Fruit fly (Drosophila melanogaster) whole organism, embryonic: ENCODE data around the gene NdufA3.

Source experiments
- Adf1 ChIP-seq: fragments of 200-800 bp; sonication (Bioruptor generic); IDR thresholded peaks from 2 replicates; pipeline ENCODE4 v1.3.6; 2022; ENCODE audit warnings: missing biosample characterization, missing genetic modification characterization
- Awh ChIP-seq: fragments of 200-800 bp; sonication (Bioruptor generic); IDR thresholded peaks from 2 replicates; pipeline ENCODE4, ENCODE4 v1.3.6; 2022; ENCODE audit warnings: missing biosample characterization, missing genetic modification characterization
- Bteb2 ChIP-seq: fragments of 200-800 bp; sonication (Bioruptor generic); optimal IDR thresholded peaks from 2 replicates; lab custom pipeline; 2016; ENCODE audit warnings: missing biosample characterization, missing genetic modification characterization
- CG10147 ChIP-seq: fragments of 200-800 bp; sonication (Bioruptor generic); optimal IDR thresholded peaks from 2 replicates; lab custom pipeline; 2019; ENCODE audit warnings: missing biosample characterization, mild to moderate bottlenecking, missing genetic modification characterization, moderate library complexity
- CG10209 ChIP-seq: fragments of 200-800 bp; sonication (Bioruptor generic); optimal IDR thresholded peaks from 3 replicates; lab custom pipeline; 2017; ENCODE audit warnings: missing biosample characterization, mild to moderate bottlenecking, missing genetic modification characterization, missing genetic modification reagents
- CG10431 ChIP-seq: fragments of 200-800 bp; sonication (Bioruptor generic); optimal IDR thresholded peaks from 3 replicates; lab custom pipeline; 2018; ENCODE audit warnings: missing biosample characterization, mild to moderate bottlenecking, missing genetic modification characterization
- CG10543 ChIP-seq: fragments of 200-800 bp; sonication (Bioruptor generic); optimal IDR thresholded peaks from 3 replicates; lab custom pipeline; 2017; ENCODE audit warnings: missing biosample characterization, mild to moderate bottlenecking, missing genetic modification characterization, moderate library complexity
- CG11504 ChIP-seq: fragments of 200-800 bp; sonication (Bioruptor generic); optimal IDR thresholded peaks from 3 replicates; lab custom pipeline; 2019; ENCODE audit warnings: missing biosample characterization, mild to moderate bottlenecking, missing genetic modification characterization, moderate library complexity
- CG12071 ChIP-seq: fragments of 200-800 bp; sonication (Bioruptor generic); optimal IDR thresholded peaks from 3 replicates; lab custom pipeline; 2018; ENCODE audit warnings: missing biosample characterization, mild to moderate bottlenecking, missing genetic modification characterization
- CG1233 ChIP-seq: fragments of 200-800 bp; sonication (Bioruptor generic); optimal IDR thresholded peaks from 4 replicates; lab custom pipeline; 2018; ENCODE audit warnings: missing biosample characterization, mild to moderate bottlenecking, missing genetic modification characterization
- CG17385 ChIP-seq: fragments of 200-800 bp; sonication (Bioruptor generic); optimal IDR thresholded peaks from 3 replicates; lab custom pipeline; 2018; ENCODE audit warnings: missing biosample characterization, mild to moderate bottlenecking, missing genetic modification characterization
- CG17912 ChIP-seq: fragments of 200-800 bp; sonication (Bioruptor generic); optimal IDR thresholded peaks from 2 replicates; lab custom pipeline; 2018; ENCODE audit warnings: missing biosample characterization, mild to moderate bottlenecking, missing genetic modification characterization
- CG18764 ChIP-seq: fragments of 200-800 bp; sonication (Bioruptor generic); optimal IDR thresholded peaks from 3 replicates; lab custom pipeline; 2016; ENCODE audit warnings: missing biosample characterization, missing genetic modification characterization
- CG2120 ChIP-seq: fragments of 200-800 bp; sonication (Bioruptor generic); optimal IDR thresholded peaks from 3 replicates; lab custom pipeline; 2016; ENCODE audit warnings: missing biosample characterization, missing genetic modification characterization
- CG3281 ChIP-seq: fragments of 200-800 bp; sonication (Bioruptor generic); optimal IDR thresholded peaks from 3 replicates; lab custom pipeline; 2017; ENCODE audit warnings: missing biosample characterization, mild to moderate bottlenecking, missing genetic modification characterization
- CG34376 ChIP-seq: fragments of 200-800 bp; sonication (Bioruptor generic); optimal IDR thresholded peaks from 2 replicates; lab custom pipeline; 2018; ENCODE audit warnings: missing biosample characterization, mild to moderate bottlenecking, missing genetic modification characterization
- CG5245 ChIP-seq: fragments of 200-800 bp; sonication (Bioruptor generic); optimal IDR thresholded peaks from 3 replicates; lab custom pipeline; 2016; ENCODE audit warnings: missing biosample characterization, missing genetic modification characterization
- CG6854 ChIP-seq: fragments of 200-800 bp; sonication (Bioruptor generic); optimal IDR thresholded peaks from 3 replicates; lab custom pipeline; 2017; ENCODE audit warnings: missing biosample characterization, mild to moderate bottlenecking, missing genetic modification characterization
- CG7271 ChIP-seq: fragments of 200-800 bp; sonication (Bioruptor generic); optimal IDR thresholded peaks from 2 replicates; lab custom pipeline; 2018; ENCODE audit warnings: missing biosample characterization, mild to moderate bottlenecking, missing genetic modification characterization, moderate library complexity
- CG7839 ChIP-seq: fragments of 200-800 bp; sonication (Bioruptor generic); optimal IDR thresholded peaks from 3 replicates; lab custom pipeline; 2018; ENCODE audit warnings: missing biosample characterization, mild to moderate bottlenecking, missing genetic modification characterization, moderate library complexity
- Dad ChIP-seq: fragments of 200-800 bp; sonication (Bioruptor generic); optimal IDR thresholded peaks from 3 replicates; lab custom pipeline; 2016; ENCODE audit warnings: missing biosample characterization, missing genetic modification characterization
- Ets65A ChIP-seq: fragments of 200-800 bp; sonication (Bioruptor generic); peaks from one replicate; lab custom pipeline; 2016; ENCODE audit warnings: missing biosample characterization, missing genetic modification characterization
- Fer1 ChIP-seq: fragments of 200-800 bp; sonication (Bioruptor generic); optimal IDR thresholded peaks from 2 replicates; lab custom pipeline; 2017; ENCODE audit warnings: missing biosample characterization, mild to moderate bottlenecking, missing genetic modification characterization
- Fer3 ChIP-seq: fragments of 200-800 bp; sonication (Bioruptor generic); optimal IDR thresholded peaks from 2 replicates; lab custom pipeline; 2018; ENCODE audit warnings: missing biosample characterization, mild to moderate bottlenecking, missing genetic modification characterization, moderate library complexity
- Hey ChIP-seq: fragments of 200-800 bp; sonication (Bioruptor generic); optimal IDR thresholded peaks from 3 replicates; lab custom pipeline; 2018; ENCODE audit warnings: missing biosample characterization, mild to moderate bottlenecking, missing genetic modification characterization
- Lhr ChIP-seq: fragments of 200-800 bp; sonication (Bioruptor generic); optimal IDR thresholded peaks from 3 replicates; lab custom pipeline; 2017; ENCODE audit warnings: mild to moderate bottlenecking, missing biosample characterization, missing genetic modification reagents, missing genetic modification characterization
- Lim3 ChIP-seq: fragments of 200-800 bp; sonication (Bioruptor generic); IDR thresholded peaks from 2 replicates; pipeline ENCODE4 v1.3.6; 2022; ENCODE audit warnings: missing biosample characterization, missing genetic modification characterization
- Med ChIP-seq: fragments of 200-800 bp; sonication (Bioruptor generic); peaks from one replicate; lab custom pipeline; 2016; ENCODE audit warnings: missing biosample characterization, missing genetic modification characterization, mild to moderate bottlenecking, inconsistent platforms, moderate library complexity
- Mes4 ChIP-seq: fragments of 200-800 bp; sonication (Bioruptor generic); optimal IDR thresholded peaks from 2 replicates; lab custom pipeline; 2016; ENCODE audit warnings: missing biosample characterization, missing genetic modification characterization
- Nf-YC ChIP-seq: fragments of 200-800 bp; optimal IDR thresholded peaks from 3 replicates; lab custom pipeline; 2019; ENCODE audit warnings: missing biosample characterization, mild to moderate bottlenecking, missing genetic modification characterization, moderate library complexity
- Ptx1 ChIP-seq: fragments of 200-800 bp; sonication (Bioruptor generic); IDR thresholded peaks from 2 replicates; pipeline ENCODE4 v1.3.6; 2022; ENCODE audit warnings: missing biosample characterization, missing genetic modification characterization
- Sox100B ChIP-seq: fragments of 200-800 bp; sonication (Bioruptor generic); optimal IDR thresholded peaks from 3 replicates; lab custom pipeline; 2018; ENCODE audit warnings: missing biosample characterization, mild to moderate bottlenecking, missing genetic modification characterization
- Sox102F ChIP-seq: fragments of 200-800 bp; sonication (Bioruptor generic); optimal IDR thresholded peaks from 2 replicates; lab custom pipeline; 2018; ENCODE audit warnings: missing biosample characterization, mild to moderate bottlenecking, missing genetic modification characterization, moderate library complexity
- bsh ChIP-seq, 2 experiments: fragments of 200-800 bp; sonication (Bioruptor generic); optimal IDR thresholded peaks; 2 replicates each; lab custom pipeline; 2017 to 2018; ENCODE audit warnings: mild to moderate bottlenecking in 2 of 2, missing biosample characterization in 2 of 2, missing genetic modification characterization in 2 of 2, moderate library complexity in 1 of 2
- chinmo ChIP-seq: fragments of 200-800 bp; sonication (Bioruptor generic); IDR thresholded peaks from 4 replicates; pipeline ENCODE4 v1.3.6; 2022; ENCODE audit warnings: missing biosample characterization, missing genetic modification characterization; ENCODE audit not compliant: partially characterized antibody
- fd102C ChIP-seq: fragments of 200-800 bp; sonication (Bioruptor generic); optimal IDR thresholded peaks from 2 replicates; lab custom pipeline; 2018; ENCODE audit warnings: missing biosample characterization, mild to moderate bottlenecking, missing genetic modification characterization, moderate library complexity
- gem ChIP-seq: fragments of 200-800 bp; sonication (Bioruptor generic); optimal IDR thresholded peaks from 2 replicates; lab custom pipeline; 2019; ENCODE audit warnings: missing biosample characterization, mild to moderate bottlenecking, missing genetic modification characterization, moderate library complexity
- hb ChIP-seq: fragments of 200-800 bp; sonication (Bioruptor generic); IDR thresholded peaks from 3 replicates; pipeline ENCODE4 v1.3.6; 2022; ENCODE audit warnings: missing biosample characterization, missing genetic modification characterization; ENCODE audit not compliant: partially characterized antibody
- lmd ChIP-seq: fragments of 200-800 bp; sonication (Bioruptor generic); IDR thresholded peaks from 2 replicates; pipeline ENCODE4 v1.3.6; 2022; ENCODE audit warnings: missing biosample characterization, missing genetic modification characterization
- nau ChIP-seq: fragments of 200-800 bp; sonication (Bioruptor generic); optimal IDR thresholded peaks from 3 replicates; lab custom pipeline; 2017; ENCODE audit warnings: missing biosample characterization, mild to moderate bottlenecking, missing genetic modification characterization, missing genetic modification reagents
- peb ChIP-seq: fragments of 200-800 bp; sonication (Bioruptor generic); IDR thresholded peaks from 2 replicates; pipeline ENCODE4 v1.3.6; 2022; ENCODE audit warnings: missing biosample characterization, missing genetic modification characterization
- pho ChIP-seq: fragments of 200-800 bp; sonication (Bioruptor generic); optimal IDR thresholded peaks from 2 replicates; lab custom pipeline; 2016; ENCODE audit warnings: missing biosample characterization, missing genetic modification characterization
- phol ChIP-seq: fragments of 200-800 bp; sonication (Bioruptor generic); optimal IDR thresholded peaks from 3 replicates; lab custom pipeline; 2018; ENCODE audit warnings: missing biosample characterization, mild to moderate bottlenecking, missing genetic modification characterization, moderate library complexity
- repo ChIP-seq: fragments of 200-800 bp; sonication (Bioruptor generic); optimal IDR thresholded peaks from 2 replicates; lab custom pipeline; 2016; ENCODE audit warnings: missing biosample characterization, missing genetic modification characterization
- sens ChIP-seq: fragments of 200-800 bp; sonication (Bioruptor generic); peaks from one replicate; lab custom pipeline; 2016; ENCODE audit warnings: missing biosample characterization, missing genetic modification characterization
- sim ChIP-seq: fragments of 200-800 bp; sonication (Bioruptor generic); IDR thresholded peaks from 2 replicates; pipeline ENCODE4 v1.3.6; 2022; ENCODE audit warnings: missing biosample characterization, missing genetic modification characterization
- sr ChIP-seq: fragments of 200-800 bp; sonication (Bioruptor generic); IDR thresholded peaks from 3 replicates; pipeline ENCODE4 v1.3.6; 2022; ENCODE audit warnings: missing biosample characterization, missing genetic modification characterization
- tin ChIP-seq: fragments of 200-800 bp; sonication (Bioruptor generic); optimal IDR thresholded peaks from 3 replicates; lab custom pipeline; 2016; ENCODE audit warnings: missing biosample characterization, missing genetic modification characterization
- trh ChIP-seq: fragments of 200-800 bp; sonication (Bioruptor generic); optimal IDR thresholded peaks from 2 replicates; lab custom pipeline; 2016; ENCODE audit warnings: missing biosample characterization, missing genetic modification characterization
- tup ChIP-seq: fragments of 200-800 bp; sonication (Bioruptor generic); optimal IDR thresholded peaks from 2 replicates; lab custom pipeline; 2016; ENCODE audit warnings: missing biosample characterization, mild to moderate bottlenecking, missing genetic modification characterization, moderate library complexity
- vvl ChIP-seq: fragments of 200-800 bp; sonication (Bioruptor generic); IDR thresholded peaks from 2 replicates; pipeline ENCODE4 v1.3.6; 2022; ENCODE audit warnings: missing biosample characterization, missing genetic modification characterization

Gene NdufA3

DNA sequence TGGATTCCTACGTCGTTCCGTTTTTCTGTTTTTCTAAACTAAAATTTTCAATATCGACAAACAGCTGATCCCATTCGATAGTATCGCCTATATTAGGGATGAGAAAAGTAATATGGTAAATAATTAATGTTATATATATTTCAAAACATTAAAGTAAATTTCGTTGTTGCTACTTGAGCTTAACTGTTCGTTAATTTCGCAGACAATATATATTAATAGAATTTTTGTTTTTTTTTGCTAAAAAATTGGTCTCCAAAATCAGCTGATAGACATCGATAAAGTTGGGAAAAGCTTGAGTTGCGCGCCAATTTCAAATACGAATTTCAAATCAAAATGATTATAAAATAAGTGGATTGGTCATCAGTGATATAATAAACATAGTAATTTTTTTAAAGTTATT is 36.5 kb upstream of the NdufA3 start, which contains the start of gene CG12118 (continued):
- TF ChIP-seq Ets65A (GFP tag; lab: Kevin White, UChicago) (peak; percentile 18), Mes4 (GFP tag; lab: Kevin White, UChicago) (no peak), CG10431 (GFP tag; lab: Kevin White, UChicago) (no peak), phol (tag; lab: Kevin White, UChicago) (peak; percentile 81), CG3281 (GFP tag; lab: Kevin White, UChicago) (peak; percentile 47), Adf1 (GFP tag; lab: Robert Waterston, UW) (peak; percentile 62), fd102C (GFP tag; lab: Kevin White, UChicago) (no peak), Nf-YC (tag; lab: Kevin White, UChicago) (peak; percentile 51), CG18764 (GFP tag; lab: Kevin White, UChicago) (peak; percentile 74), CG11504 (tag; lab: Kevin White, UChicago) (peak; percentile 77), Fer3 (tag; lab: Kevin White, UChicago) (peak; percentile 75), lmd (peak; percentile 68), Sox100B (peak; percentile 67), tup (peak; percentile 34), sim (GFP tag; lab: Robert Waterston, UW) (no peak), CG12071 (GFP tag; lab: Kevin White, UChicago) (no peak), peb (GFP tag; lab: Robert Waterston, UW) (peak; percentile 38; the same call in 1 of the 2 replicates), CG17385 (peak; percentile 71), CG5245 (peak; percentile 67), Bteb2 (GFP tag; lab: Kevin White, UChicago) (peak; percentile 76), Awh (GFP tag; lab: Robert Waterston, UW) (peak; percentile 79; the same call in 1 of the 2 replicates), Lim3 (GFP tag; lab: Robert Waterston, UW) (no peak), Hey (no peak), CG6854 (no peak), trh (peak; percentile 79), pho (peak; percentile 56), bsh (GFP tag; optimal IDR thresholded peaks at IDR 0.05; lab: Kevin White, UChicago) (peak in 1 of 2 experiments; percentile 84), Ptx1 (GFP tag; lab: Robert Waterston, UW) (peak; percentile 86), Lhr (GFP tag; lab: Kevin White, UChicago) (peak; percentile 52), sens (peak; percentile 88), chinmo (peak; percentile 72; the same call in 1 of the 4 replicates), CG10543 (GFP tag; lab: Kevin White, UChicago) (peak; percentile 50), Fer1 (GFP tag; lab: Kevin White, UChicago) (peak; percentile 70), CG10209 (GFP tag; lab: Kevin White, UChicago) (peak; percentile 80), gem (peak; percentile 91), vvl (peak; percentile 91), CG2120 (GFP tag; lab: Kevin White, UChicago) (peak; percentile 86), sr (GFP tag; lab: Robert Waterston, UW) (no peak), CG34376 (GFP tag; lab: Kevin White, UChicago) (peak; percentile 27), Dad (GFP tag; lab: Kevin White, UChicago) (no peak), Med (GFP tag; lab: Kevin White, UChicago) (peak; percentile 61), CG10147 (GFP tag; lab: Kevin White, UChicago) (peak; percentile 69), Sox102F (peak; percentile 87), repo (GFP tag; lab: Kevin White, UChicago) (no peak), CG7839 (tag; lab: Kevin White, UChicago) (peak; percentile 76), nau (GFP tag; lab: Kevin White, UChicago) (no peak), CG7271 (tag; lab: Kevin White, UChicago) (peak; percentile 3), tin (GFP tag; lab: Kevin White, UChicago) (peak; percentile 79), hb (GFP tag; lab: Robert Waterston, UW) (peak; percentile 84), CG1233 (GFP tag; lab: Kevin White, UChicago) (peak; percentile 59), CG17912 (GFP tag; lab: Kevin White, UChicago) (no peak)
